Fruit fly (Drosophila melanogaster) whole organism: ENCODE results near the gene CG8578.

Experiments
- CG8478 ChIP-seq: fragments of >200 bp; optimal IDR thresholded peaks from 2 replicates; lab custom pipeline; 2018; ENCODE audit warnings: inconsistent platforms
- Dll ChIP-seq: fragments of >200 bp; optimal IDR thresholded peaks from 2 replicates; lab custom pipeline; 2017
- pan ChIP-seq: fragments of >200 bp; optimal IDR thresholded peaks from 2 replicates; lab custom pipeline; 2017
- psq ChIP-seq: fragments of >200 bp; optimal IDR thresholded peaks from 2 replicates; lab custom pipeline; 2017
- usp ChIP-seq: fragments of >200 bp; optimal IDR thresholded peaks from 2 replicates; lab custom pipeline; 2017; ENCODE audit warnings: missing biosample characterization, missing genetic modification characterization, mixed read lengths

DNA sequence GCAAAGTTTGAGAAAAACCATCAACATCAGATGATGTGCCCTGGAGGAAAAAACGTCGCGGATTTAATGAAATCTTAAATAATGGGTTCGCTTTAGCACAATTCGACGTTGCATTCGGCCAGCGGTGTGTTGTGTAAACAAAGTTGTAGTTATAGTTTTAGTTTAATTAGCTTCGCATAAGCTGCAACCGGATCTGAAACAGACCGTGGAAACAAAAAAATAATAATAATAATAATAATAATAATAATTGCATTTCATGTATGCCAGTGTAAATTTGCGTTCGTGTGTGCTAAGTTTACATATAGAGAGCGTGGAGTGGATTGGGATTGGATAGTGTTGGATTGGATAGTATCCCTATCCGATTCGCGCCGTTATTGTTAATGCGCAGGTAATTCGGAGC, 39.5 kb upstream of the CG8578 start:
- TF ChIP-seq usp (GFP tag; lab: Kevin White, UChicago) (no peak), CG8478 (lab: Kevin White, UChicago) (no peak), Dll (lab: Kevin White, UChicago) (no peak), psq (no peak), pan (no peak)
